Worm (Caenorhabditis elegans) whole organism, L2 larva: ENCODE data around the gene C16D9.9.

Experiments used
- C34F6.9 ChIP-seq: fragments of 150-350 bp; optimal IDR thresholded peaks from 2 replicates; lab custom pipeline; 2014; ENCODE audit warnings: missing biosample characterization, missing genetic modification characterization
- F13H6.1 ChIP-seq: sonication (generic microtip); optimal IDR thresholded peaks from 2 replicates; lab custom pipeline; 2016; ENCODE audit warnings: missing genetic modification characterization, missing compliant biosample characterization
- R02D3.7 ChIP-seq: fragments of 150-350 bp; optimal IDR thresholded peaks from 2 replicates; lab custom pipeline; 2014; ENCODE audit warnings: missing biosample characterization, missing genetic modification characterization
- ZK546.5 ChIP-seq: sonication (generic microtip); optimal IDR thresholded peaks from 2 replicates; lab custom pipeline; 2017; ENCODE audit warnings: missing biosample characterization, missing genetic modification characterization
- alr-1 ChIP-seq: fragments of 150-350 bp; optimal IDR thresholded peaks from 2 replicates; lab custom pipeline; 2014; ENCODE audit warnings: missing biosample characterization, missing genetic modification characterization
- aly-2 ChIP-seq: fragments of 150-350 bp; optimal IDR thresholded peaks from 2 replicates; lab custom pipeline; 2014; ENCODE audit warnings: missing biosample characterization, missing genetic modification characterization
- ama-1 ChIP-seq: fragments of 150-350 bp; optimal IDR thresholded peaks from 2 replicates; lab custom pipeline; 2018; ENCODE audit warnings: inconsistent platforms
- ceh-16 ChIP-seq: fragments of 150-350 bp; optimal IDR thresholded peaks from 2 replicates; lab custom pipeline; 2014; ENCODE audit warnings: missing biosample characterization, missing genetic modification characterization
- crh-2 ChIP-seq: sonication (generic microtip); optimal IDR thresholded peaks from 2 replicates; lab custom pipeline; 2017; ENCODE audit warnings: missing biosample characterization, missing genetic modification characterization
- dmd-4 ChIP-seq: sonication (generic microtip); optimal IDR thresholded peaks from 2 replicates; lab custom pipeline; 2017; ENCODE audit warnings: missing biosample characterization, missing genetic modification characterization
- egl-27 ChIP-seq: sonication (generic microtip); optimal IDR thresholded peaks from 3 replicates; lab custom pipeline; 2017; ENCODE audit warnings: missing biosample characterization, missing genetic modification reagents, missing genetic modification characterization
- elt-1 ChIP-seq: fragments of 150-350 bp; optimal IDR thresholded peaks from 2 replicates; lab custom pipeline; 2014; ENCODE audit warnings: missing biosample characterization, missing genetic modification characterization
- elt-3 ChIP-seq: sonication (generic microtip); optimal IDR thresholded peaks from 2 replicates; lab custom pipeline; 2017; ENCODE audit warnings: missing biosample characterization, missing genetic modification characterization
- fos-1 ChIP-seq: fragments of 150-350 bp; optimal IDR thresholded peaks from 2 replicates; lab custom pipeline; 2014; ENCODE audit warnings: missing biosample characterization, missing genetic modification characterization
- gmeb-1 ChIP-seq: fragments of 150-350 bp; optimal IDR thresholded peaks from 2 replicates; lab custom pipeline; 2014; ENCODE audit warnings: missing biosample characterization, missing genetic modification characterization
- lin-11 ChIP-seq: fragments of 150-350 bp; sonication (generic microtip); optimal IDR thresholded peaks from 2 replicates; lab custom pipeline; 2014; ENCODE audit warnings: missing biosample characterization, missing genetic modification characterization, inconsistent platforms, mixed read lengths
- lin-13 ChIP-seq: fragments of 150-350 bp; optimal IDR thresholded peaks from 2 replicates; lab custom pipeline; 2014; ENCODE audit warnings: missing biosample characterization, missing genetic modification reagents, missing genetic modification characterization
- lin-39 ChIP-seq: fragments of 150-350 bp; optimal IDR thresholded peaks from 2 replicates; lab custom pipeline; 2014; ENCODE audit warnings: missing biosample characterization, missing genetic modification reagents, missing genetic modification characterization
- lsy-2 ChIP-seq, 2 experiments: fragments of 150-350 bp in 1 of 2; sonication (generic microtip) in 1 of 2; optimal IDR thresholded peaks; 2 replicates each; lab custom pipeline; 2014 to 2017; ENCODE audit warnings: missing biosample characterization in 2 of 2, missing genetic modification characterization in 2 of 2
- mab-5 ChIP-seq: fragments of 150-350 bp; optimal IDR thresholded peaks from 2 replicates; lab custom pipeline; 2014; ENCODE audit warnings: missing biosample characterization, missing genetic modification characterization
- mbf-1 ChIP-seq: sonication (generic microtip); optimal IDR thresholded peaks from 2 replicates; lab custom pipeline; 2017; ENCODE audit warnings: missing biosample characterization, missing genetic modification characterization
- mdl-1 ChIP-seq, 2 experiments: fragments of 150-350 bp in 1 of 2; sonication (generic microtip) in 1 of 2; optimal IDR thresholded peaks; 2 replicates each; lab custom pipeline; 2017; ENCODE audit warnings: missing biosample characterization in 2 of 2, missing genetic modification characterization in 2 of 2
- nhr-10 ChIP-seq: sonication (generic microtip); optimal IDR thresholded peaks from 2 replicates; lab custom pipeline; 2017; ENCODE audit warnings: missing biosample characterization, missing genetic modification characterization
- nhr-12 ChIP-seq: fragments of 150-350 bp; optimal IDR thresholded peaks from 2 replicates; lab custom pipeline; 2014; ENCODE audit warnings: missing biosample characterization, missing genetic modification characterization
- nhr-129 ChIP-seq: fragments of 150-350 bp; optimal IDR thresholded peaks from 2 replicates; lab custom pipeline; 2014; ENCODE audit warnings: missing biosample characterization, missing genetic modification characterization
- nhr-21 ChIP-seq: fragments of 150-350 bp; optimal IDR thresholded peaks from 2 replicates; lab custom pipeline; 2014; ENCODE audit warnings: missing biosample characterization, missing genetic modification characterization
- nhr-25 ChIP-seq: fragments of 150-350 bp; sonication (generic microtip); optimal IDR thresholded peaks from 3 replicates; lab custom pipeline; 2014; ENCODE audit warnings: missing biosample characterization, missing genetic modification characterization
- nhr-6 ChIP-seq: fragments of 150-350 bp; optimal IDR thresholded peaks from 2 replicates; lab custom pipeline; 2014; ENCODE audit warnings: missing biosample characterization, missing genetic modification characterization
- nhr-77 ChIP-seq: fragments of 150-350 bp; optimal IDR thresholded peaks from 2 replicates; lab custom pipeline; 2014; ENCODE audit warnings: missing biosample characterization, missing genetic modification characterization
- peb-1 ChIP-seq: fragments of 150-350 bp; optimal IDR thresholded peaks from 2 replicates; lab custom pipeline; 2014; ENCODE audit warnings: missing biosample characterization, missing genetic modification characterization
- sma-9 ChIP-seq, 2 experiments: fragments of 150-350 bp in 1 of 2; sonication (generic microtip) in 1 of 2; optimal IDR thresholded peaks; 2 replicates each; lab custom pipeline; 2014 to 2016; ENCODE audit warnings: missing genetic modification characterization in 2 of 2, mild to moderate bottlenecking in 1 of 2, missing biosample characterization in 1 of 2, missing compliant biosample characterization in 1 of 2, missing genetic modification reagents in 1 of 2, moderate library complexity in 1 of 2
- snpc-4 ChIP-seq: fragments of 150-350 bp; optimal IDR thresholded peaks from 2 replicates; lab custom pipeline; 2014; ENCODE audit warnings: missing biosample characterization, missing genetic modification characterization
- unc-39 ChIP-seq: fragments of 150-350 bp; optimal IDR thresholded peaks from 2 replicates; lab custom pipeline; 2014; ENCODE audit warnings: missing biosample characterization, missing genetic modification characterization
- unc-55 ChIP-seq: fragments of 150-350 bp; sonication (generic microtip); optimal IDR thresholded peaks from 3 replicates; lab custom pipeline; 2014; ENCODE audit warnings: missing biosample characterization, missing genetic modification reagents, missing genetic modification characterization
- zag-1 ChIP-seq: fragments of 150-350 bp; optimal IDR thresholded peaks from 2 replicates; lab custom pipeline; 2014; ENCODE audit warnings: missing biosample characterization, missing genetic modification characterization
- ztf-1 ChIP-seq: fragments of 200-800 bp; sonication (Bioruptor generic); conservative IDR thresholded peaks from 2 replicates; pipeline ENCODE4 v1.3.6; 2022; ENCODE audit warnings: missing genetic modification characterization, missing compliant biosample characterization
- ztf-4 ChIP-seq: fragments of 150-350 bp; optimal IDR thresholded peaks from 2 replicates; lab custom pipeline; 2014; ENCODE audit warnings: missing biosample characterization, missing genetic modification characterization

Gene C16D9.9

DNA sequence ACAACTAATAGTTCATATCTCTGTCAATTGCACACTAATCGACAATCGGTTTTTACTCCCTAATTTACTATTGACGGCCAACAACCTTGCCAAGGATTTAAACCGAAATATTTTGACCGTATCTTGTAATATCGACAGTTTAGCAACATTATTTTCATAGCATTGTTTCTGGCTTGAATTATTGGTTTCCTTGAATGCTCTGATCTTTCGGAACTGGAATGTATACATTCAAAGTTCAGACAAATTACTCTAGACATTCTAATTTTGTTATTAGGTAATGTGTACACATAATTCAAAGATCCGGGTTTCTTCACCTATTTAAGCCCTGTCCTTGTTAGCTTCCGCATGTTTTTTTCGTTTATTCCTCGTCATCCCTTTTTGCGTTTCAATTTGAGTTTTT is at the start of gene C16D9.9:
Gene C16D9.9 (plus strand): TSS at position 301 of the 400 bp plus-strand sequence.
- no peak for TF ChIP-seq elt-1 (tag; lab: Kevin White, UChicago)
- TF ChIP-seq nhr-21 (tag; lab: Kevin White, UChicago): no peak
- TF ChIP-seq lin-13: no peak
- no peak for TF ChIP-seq nhr-129 (tag; lab: Kevin White, UChicago)
- no peak for TF ChIP-seq ceh-16 (tag; lab: Kevin White, UChicago)
- no peak for TF ChIP-seq nhr-6
- no peak for TF ChIP-seq mdl-1 (tag; optimal IDR thresholded peaks at IDR 0.05; lab: Kevin White, UChicago)
- no peak for TF ChIP-seq elt-3 (tag; lab: Kevin White, UChicago)
- no peak for TF ChIP-seq egl-27 (tag; lab: Kevin White, UChicago)
- TF ChIP-seq R02D3.7 (tag; lab: Kevin White, UChicago): no peak
- TF ChIP-seq ztf-4 (tag; lab: Kevin White, UChicago): no peak
- TF ChIP-seq, all 48 proteins: peak for 0

DNA sequence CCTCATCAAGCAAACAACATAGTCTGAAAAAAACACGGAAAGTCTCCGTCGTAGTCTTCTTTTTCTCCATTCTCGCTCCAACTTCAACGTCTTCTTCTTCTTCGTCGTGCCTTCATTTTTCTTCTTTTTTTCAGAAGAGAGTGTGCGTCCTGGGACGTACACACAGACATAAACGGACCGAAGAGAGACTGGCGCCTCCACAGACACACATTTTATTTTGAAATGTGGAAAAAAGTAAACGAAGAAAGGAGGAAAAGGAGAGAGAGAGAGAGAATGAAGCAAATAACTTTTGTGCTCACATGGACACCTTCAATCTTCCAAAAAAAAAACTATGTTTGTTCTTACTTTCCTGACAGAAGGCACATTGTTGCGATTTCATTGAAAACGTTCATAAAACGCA is 48.9 kb upstream of the C16D9.9 start:
- TF ChIP-seq C34F6.9 (tag; lab: Kevin White, UChicago) (peak; percentile 20), alr-1 (tag; lab: Kevin White, UChicago) (no peak), unc-55 (GFP tag; lab: Kevin White, UChicago) (peak; percentile 68), ama-1 (lab: Kevin White, UChicago) (peak; percentile 5), zag-1 (tag; lab: Kevin White, UChicago) (no peak)

DNA sequence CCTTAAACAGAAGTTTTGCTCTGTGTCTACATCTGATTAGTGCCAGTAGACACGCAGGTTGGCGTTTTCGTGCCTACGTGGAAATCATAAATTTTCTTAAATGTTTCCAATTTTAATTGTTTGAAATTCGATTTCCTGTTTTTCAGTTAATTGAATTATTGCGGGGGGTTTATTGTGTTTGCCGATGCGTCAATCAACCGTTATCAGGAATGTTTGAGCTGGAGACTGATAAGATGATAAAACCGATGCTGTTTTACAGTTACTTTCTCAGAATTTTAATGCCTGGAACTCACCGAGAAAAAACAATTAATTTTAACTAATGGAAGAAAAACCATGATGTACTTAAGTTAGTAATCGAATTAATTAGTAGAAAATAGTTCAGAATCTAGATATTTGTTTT is 46.9 kb upstream of the C16D9.9 start:
- TF ChIP-seq sma-9 (GFP tag; optimal IDR thresholded peaks at IDR 0.05; lab: Kevin White, UChicago) (peak; percentile 23), sma-9 (tag; optimal IDR thresholded peaks at IDR 0.05; lab: Kevin White, UChicago) (no peak), snpc-4 (tag; lab: Kevin White, UChicago) (no peak), crh-2 (tag; lab: Kevin White, UChicago) (peak; percentile 12), ceh-16 (tag; lab: Kevin White, UChicago) (no peak), mdl-1 (tag; optimal IDR thresholded peaks at IDR 0.05; lab: Kevin White, UChicago) (no peak), fos-1 (tag; lab: Kevin White, UChicago) (peak; percentile 71), lin-11 (tag; lab: Kevin White, UChicago) (no peak), F13H6.1 (peak; percentile 13), unc-55 (GFP tag; lab: Kevin White, UChicago) (no peak), gmeb-1 (tag; lab: Kevin White, UChicago) (peak; percentile 23), ztf-4 (tag; lab: Kevin White, UChicago) (no peak), ZK546.5 (no peak), nhr-12 (tag; lab: Kevin White, UChicago) (no peak)
- TF ChIP-seq, all 48 proteins: peak for 5

DNA sequence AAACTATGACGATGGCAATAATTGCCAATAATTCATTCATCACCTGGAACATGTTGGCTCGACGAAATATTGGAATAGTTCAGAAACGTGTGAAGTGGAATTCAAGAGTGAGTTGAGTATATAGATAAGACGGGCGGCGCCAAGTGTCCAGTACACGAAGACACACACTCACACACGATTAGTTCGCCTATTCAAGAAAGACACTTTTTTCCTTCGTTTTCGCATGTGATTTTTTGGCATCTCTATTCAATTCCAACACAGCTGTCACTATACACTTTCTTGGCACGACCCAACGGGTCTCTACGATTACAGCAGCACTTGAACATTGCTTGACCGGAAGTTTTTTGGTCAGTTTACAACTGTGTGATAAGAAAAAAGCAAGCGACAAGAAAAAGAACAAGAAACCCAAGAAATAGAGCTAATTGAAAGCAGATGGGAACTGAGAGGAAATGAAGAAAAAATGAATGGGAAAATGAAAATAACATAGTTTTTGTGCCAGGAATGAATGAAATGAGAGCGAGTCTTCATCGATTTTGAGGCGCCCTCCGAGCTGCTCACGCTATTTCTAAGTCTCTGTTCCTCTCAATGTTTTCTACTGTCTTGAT is 46.3 kb upstream of the C16D9.9 start, which contains the start of gene K07C11.8:
Gene K07C11.8 (minus strand): TSS at position 224 of the 605 bp plus-strand sequence.
- TF ChIP-seq lin-39 (tag; lab: Kevin White, UChicago) (no peak), F13H6.1 (no peak), R02D3.7 (tag; lab: Kevin White, UChicago) (no peak), unc-55 (GFP tag; lab: Kevin White, UChicago) (peak; percentile 39), mab-5 (tag; lab: Kevin White, UChicago) (no peak), elt-1 (tag; lab: Kevin White, UChicago) (no peak), fos-1 (tag; lab: Kevin White, UChicago) (peak; percentile 11)

DNA sequence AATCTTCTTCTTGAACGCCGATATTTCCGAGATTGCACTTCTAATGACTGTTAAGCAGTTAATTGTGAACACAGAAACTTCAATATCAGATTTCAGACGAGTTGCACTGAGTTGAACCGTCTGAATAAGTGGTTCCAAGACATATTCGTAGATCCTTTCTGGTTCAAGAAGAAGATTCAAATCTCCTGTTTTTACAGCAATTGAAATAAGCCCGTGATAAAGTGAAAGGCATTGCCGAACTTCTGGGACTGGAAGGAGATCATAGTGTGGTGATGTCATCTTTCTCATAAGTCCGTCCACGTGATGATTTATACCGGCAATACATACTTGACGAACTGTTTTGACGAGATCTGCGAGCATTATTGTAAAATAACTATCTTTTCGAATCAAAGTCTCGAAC is 44.5 kb upstream of the C16D9.9 start:
- TF ChIP-seq lin-11 (tag; lab: Kevin White, UChicago): no peak
- no peak for TF ChIP-seq unc-55 (GFP tag; lab: Kevin White, UChicago)

DNA sequence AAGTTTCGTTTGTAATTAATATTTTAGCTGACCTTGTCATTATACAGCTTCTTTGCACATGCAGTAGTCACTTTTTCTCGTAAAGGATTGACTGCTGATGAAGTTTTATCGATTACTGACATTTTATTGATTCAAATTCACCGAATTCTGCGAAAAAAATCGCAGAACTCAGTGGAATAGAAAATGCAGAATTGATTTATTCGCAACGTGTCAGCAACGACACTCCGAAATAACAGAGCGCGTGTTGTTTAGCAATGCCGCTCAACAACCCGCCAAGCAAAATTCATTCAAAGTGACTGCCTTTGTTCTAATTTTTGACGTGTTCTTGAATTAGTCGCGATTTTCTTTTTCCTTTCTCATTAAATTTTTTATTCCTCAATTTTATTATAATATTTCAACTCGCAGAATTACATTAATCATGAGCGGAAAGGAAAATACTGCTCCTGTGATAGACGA is 42.9 kb upstream of the C16D9.9 start, which contains the start of the genes cogc-6 and air-1:
Gene cogc-6 (minus strand): TSS at position 234 of the 456 bp plus-strand sequence.
Gene air-1 (plus strand): TSS at position 406 of the 456 bp plus-strand sequence.
- TF ChIP-seq lsy-2 (tag; optimal IDR thresholded peaks at IDR 0.05; lab: Kevin White, UChicago): peak in 1 of 2 experiments; percentile 41
- peak; percentile 88 for TF ChIP-seq crh-2 (tag; lab: Kevin White, UChicago)
- no peak for TF ChIP-seq unc-39 (tag; lab: Kevin White, UChicago)
- TF ChIP-seq mbf-1 (tag; lab: Kevin White, UChicago): no peak
- TF ChIP-seq ztf-1 (GFP tag; lab: Robert Waterston, UW): no peak
- no peak for TF ChIP-seq dmd-4 (tag; lab: Kevin White, UChicago)
- TF ChIP-seq aly-2 (tag; lab: Kevin White, UChicago): no peak
- TF ChIP-seq nhr-129 (tag; lab: Kevin White, UChicago): peak; percentile 44
- TF ChIP-seq nhr-77 (tag; lab: Kevin White, UChicago): no peak
- TF ChIP-seq nhr-10: no peak
- no peak for TF ChIP-seq zag-1 (tag; lab: Kevin White, UChicago)
- no peak for TF ChIP-seq peb-1 (tag; lab: Kevin White, UChicago)
- TF ChIP-seq nhr-25 (tag; lab: Kevin White, UChicago): no peak
- peak; percentile 34 for TF ChIP-seq unc-55 (GFP tag; lab: Kevin White, UChicago)
- TF ChIP-seq gmeb-1 (tag; lab: Kevin White, UChicago): peak; percentile 53
- peak; percentile 48 for TF ChIP-seq C34F6.9 (tag; lab: Kevin White, UChicago)
- TF ChIP-seq ztf-4 (tag; lab: Kevin White, UChicago): no peak
- peak; percentile 11 for TF ChIP-seq snpc-4 (tag; lab: Kevin White, UChicago)
